Fruit fly (Drosophila melanogaster): Measurements from ENCODE around the gene CG43402.

DNA sequence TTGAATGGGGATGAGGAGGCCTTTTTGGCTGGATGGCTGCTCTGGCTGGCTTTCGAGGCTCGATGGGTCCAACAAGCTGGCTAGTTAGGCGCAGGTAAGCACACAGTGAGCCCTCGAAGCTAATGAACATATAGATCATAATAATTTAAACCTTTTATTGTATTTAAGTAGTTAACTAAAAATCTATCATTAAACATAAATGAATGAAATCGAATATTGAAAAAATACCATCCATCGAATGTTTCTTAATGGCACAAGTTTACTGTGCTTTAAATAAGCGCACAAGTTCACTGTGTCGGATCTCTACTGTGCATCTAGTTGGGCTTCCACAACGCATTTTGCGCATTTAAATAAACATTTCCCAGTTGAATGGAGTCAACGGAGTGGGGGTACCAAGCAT, 16.9 kb downstream of the CG43402 start:
- no peak for TF ChIP-seq usp (GFP tag; optimal IDR thresholded peaks at IDR 0.05)
- no peak for TF ChIP-seq psq (optimal IDR thresholded peaks at IDR 0.05)
- TF ChIP-seq CG8478 (optimal IDR thresholded peaks at IDR 0.05): no peak

Data from whole organism.